Worm (Caenorhabditis elegans) whole organism, L2 larva: Measurements from ENCODE around the gene apl-1.

ENCODE experiments used
- ama-1 ChIP-seq: fragments of 150-350 bp; optimal IDR thresholded peaks from 2 replicates; lab custom pipeline; 2018; ENCODE audit warnings: inconsistent platforms
- elt-3 ChIP-seq: sonication (generic microtip); optimal IDR thresholded peaks from 2 replicates; lab custom pipeline; 2017; ENCODE audit warnings: missing biosample characterization, missing genetic modification characterization
- nhr-237 ChIP-seq: fragments of 150-350 bp; optimal IDR thresholded peaks from 2 replicates; lab custom pipeline; 2014; ENCODE audit warnings: missing biosample characterization, missing genetic modification characterization
- ztf-11 ChIP-seq: sonication (generic microtip); optimal IDR thresholded peaks from 2 replicates; lab custom pipeline; 2017; ENCODE audit warnings: missing biosample characterization, missing genetic modification characterization

DNA sequence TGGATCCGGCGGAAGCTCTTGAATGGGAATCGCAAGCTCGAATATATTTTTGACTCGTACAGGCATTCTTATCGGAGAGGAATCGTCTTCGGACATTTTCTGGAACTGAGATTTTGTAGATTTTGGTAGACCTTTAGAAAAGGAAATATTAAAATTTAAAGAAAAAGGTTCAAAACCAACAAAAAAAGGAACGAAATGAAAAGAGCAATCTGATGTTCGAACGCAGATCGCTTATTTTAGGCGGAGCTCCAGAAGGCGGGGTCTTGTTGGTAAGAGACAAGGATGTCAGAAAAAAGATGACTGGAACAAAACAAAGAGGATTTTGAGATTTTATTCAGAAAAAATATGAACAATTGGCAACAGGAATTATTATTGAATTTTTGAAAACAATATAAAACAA lies 9.7 kb downstream of the apl-1 start, which contains the start of gene C42D8.9:
- no peak for TF ChIP-seq ama-1 (lab: Kevin White, UChicago)
- TF ChIP-seq elt-3: no peak
- no peak for TF ChIP-seq ztf-11 (tag; lab: Kevin White, UChicago)
- no peak for TF ChIP-seq nhr-237
